Fruit fly (Drosophila melanogaster) whole organism, wandering third instar larva: ENCODE data around the gene Hayan.

Experiments
- OdsH ChIP-seq: fragments of 200-800 bp; sonication (Bioruptor generic); optimal IDR thresholded peaks from 2 replicates; lab custom pipeline; 2016; ENCODE audit warnings: missing biosample characterization, mild to moderate bottlenecking, missing genetic modification characterization
- Sp1 ChIP-seq: fragments of 200-800 bp; sonication (Bioruptor generic); optimal IDR thresholded peaks from 3 replicates; lab custom pipeline; 2019; ENCODE audit warnings: missing biosample characterization, mild to moderate bottlenecking, missing genetic modification characterization, moderate library complexity
- lola ChIP-seq: fragments of >200 bp; optimal IDR thresholded peaks from 2 replicates; lab custom pipeline; 2017; ENCODE audit warnings: missing biosample characterization, missing genetic modification characterization

- TF ChIP-seq Sp1 (GFP tag; lab: Kevin White, UChicago) (no peak), OdsH (GFP tag; lab: Kevin White, UChicago) (no peak), lola (no peak)
These were observed 36.8 kb upstream of the Hayan start for dm6 chrX:18520360-18520759.
